Worm (Caenorhabditis elegans) whole organism, midembryonic: ENCODE results near the gene clec-142.

ENCODE experiments used
- T22C8.4 ChIP-seq: fragments of 200-800 bp; sonication (Bioruptor generic); IDR thresholded peaks from 2 replicates; pipeline ENCODE4 v1.3.6; 2022; ENCODE audit warnings: missing genetic modification characterization, missing compliant biosample characterization
- cog-1 ChIP-seq: sonication (generic microtip); optimal IDR thresholded peaks from 2 replicates; lab custom pipeline; 2016; ENCODE audit warnings: missing genetic modification characterization, missing compliant biosample characterization
- flt-1 ChIP-seq: fragments of 200-800 bp; sonication (Bioruptor generic); IDR thresholded peaks from 2 replicates; pipeline ENCODE4 v1.3.6; 2022; ENCODE audit warnings: missing genetic modification characterization, missing compliant biosample characterization
- klf-2 ChIP-seq: fragments of 200-800 bp; sonication (Bioruptor generic); conservative IDR thresholded peaks from 2 replicates; pipeline ENCODE4 v1.3.6; 2022; ENCODE audit warnings: missing genetic modification reagents, missing genetic modification characterization, missing compliant biosample characterization
- med-1 ChIP-seq: sonication (generic microtip); optimal IDR thresholded peaks from 2 replicates; lab custom pipeline; 2017; ENCODE audit warnings: missing genetic modification characterization, mild to moderate bottlenecking, missing compliant biosample characterization, antibody characterized with exemption, missing genetic modification reagents; ENCODE audit not compliant: insufficient read depth
- ref-1 ChIP-seq: fragments of 200-800 bp; sonication (Bioruptor generic); conservative IDR thresholded peaks from 2 replicates; pipeline ENCODE4 v1.3.6; 2022; ENCODE audit warnings: missing genetic modification reagents, missing genetic modification characterization, missing compliant biosample characterization
- tab-1 ChIP-seq: fragments of 200-800 bp; sonication (Bioruptor generic); IDR thresholded peaks from 2 replicates; pipeline ENCODE4 v1.3.6; 2022; ENCODE audit warnings: missing genetic modification characterization, missing compliant biosample characterization
- ztf-23 ChIP-seq: fragments of 200-800 bp; sonication (Bioruptor generic); IDR thresholded peaks from 2 replicates; pipeline ENCODE4 v1.3.6; 2022; ENCODE audit warnings: missing genetic modification reagents, missing genetic modification characterization, missing compliant biosample characterization
- ztf-29 ChIP-seq: fragments of 200-800 bp; sonication (Bioruptor generic); IDR thresholded peaks from 2 replicates; pipeline ENCODE4 v1.3.6; 2022; ENCODE audit warnings: missing genetic modification reagents, missing genetic modification characterization, missing compliant biosample characterization

clec-142 gene

ce11 chrII:8278415-8278814 lies at the start of gene clec-142, which contains the start of gene mrpl-10:
Gene clec-142 (plus strand): TSS chrII:8278678.
Gene mrpl-10 (minus strand): TSS chrII:8278515.
- TF ChIP-seq ztf-29 (no peak), cog-1 (tag; lab: Kevin White, UChicago) (no peak), med-1 (no peak), tab-1 (GFP tag; lab: Robert Waterston, UW) (no peak), klf-2 (GFP tag; lab: Robert Waterston, UW) (no peak), flt-1 (GFP tag; lab: Robert Waterston, UW) (no peak), T22C8.4 (no peak), ztf-23 (GFP tag; lab: Robert Waterston, UW) (no peak), ref-1 (GFP tag; lab: Robert Waterston, UW) (no peak)

ce11 chrII:8230976-8231375 lies 47.5 kb upstream of the clec-142 start, which contains the start of gene M110.9:
Gene M110.9 (plus strand): TSS chrII:8231276.
- no peak for TF ChIP-seq flt-1 (GFP tag; lab: Robert Waterston, UW)
- no peak for TF ChIP-seq T22C8.4
- no peak for TF ChIP-seq ref-1 (GFP tag; lab: Robert Waterston, UW)
- TF ChIP-seq tab-1 (GFP tag; lab: Robert Waterston, UW), result no peak
- TF ChIP-seq ztf-29, result no peak
- TF ChIP-seq klf-2 (GFP tag; lab: Robert Waterston, UW), result no peak
- no peak for TF ChIP-seq cog-1 (tag; lab: Kevin White, UChicago)
- no peak for TF ChIP-seq med-1
- no peak for TF ChIP-seq ztf-23 (GFP tag; lab: Robert Waterston, UW)

- no peak for TF ChIP-seq med-1
- TF ChIP-seq ztf-29, result no peak
- no peak for TF ChIP-seq cog-1 (tag; lab: Kevin White, UChicago)
- TF ChIP-seq tab-1 (GFP tag; lab: Robert Waterston, UW), result no peak
- no peak for TF ChIP-seq ztf-23 (GFP tag; lab: Robert Waterston, UW)
- no peak for TF ChIP-seq klf-2 (GFP tag; lab: Robert Waterston, UW)
- TF ChIP-seq ref-1 (GFP tag; lab: Robert Waterston, UW), result no peak
- no peak for TF ChIP-seq T22C8.4
- TF ChIP-seq flt-1 (GFP tag; lab: Robert Waterston, UW), result no peak
These were observed 46.0 kb upstream of the clec-142 start, which contains the start of gene M110.7 for ce11 chrII:8232489-8232888. Gene M110.7 (plus strand): TSS chrII:8232789.

ce11 chrII:8238155-8238554 lies 40.3 kb upstream of the clec-142 start, which contains the start of gene nlp-5:
Gene nlp-5 (plus strand): TSS chrII:8238455.
- TF ChIP-seq tab-1 (GFP tag; lab: Robert Waterston, UW), result no peak
- TF ChIP-seq ref-1 (GFP tag; lab: Robert Waterston, UW), result no peak
- TF ChIP-seq ztf-23 (GFP tag; lab: Robert Waterston, UW), result no peak
- TF ChIP-seq med-1, result no peak
- TF ChIP-seq cog-1 (tag; lab: Kevin White, UChicago), result no peak
- TF ChIP-seq ztf-29, result no peak
- TF ChIP-seq klf-2 (GFP tag; lab: Robert Waterston, UW), result no peak
- no peak for TF ChIP-seq flt-1 (GFP tag; lab: Robert Waterston, UW)
- no peak for TF ChIP-seq T22C8.4

ce11 chrII:8246476-8246875 lies 32.0 kb upstream of the clec-142 start, which contains the start of gene F35C11.3:
Gene F35C11.3 (plus strand): TSS chrII:8246776.
- TF ChIP-seq klf-2 (GFP tag; lab: Robert Waterston, UW), result no peak
- TF ChIP-seq T22C8.4, result no peak
- TF ChIP-seq ztf-29, result no peak
- no peak for TF ChIP-seq flt-1 (GFP tag; lab: Robert Waterston, UW)
- no peak for TF ChIP-seq cog-1 (tag; lab: Kevin White, UChicago)
- TF ChIP-seq med-1, result no peak
- no peak for TF ChIP-seq ref-1 (GFP tag; lab: Robert Waterston, UW)
- TF ChIP-seq tab-1 (GFP tag; lab: Robert Waterston, UW), result no peak
- no peak for TF ChIP-seq ztf-23 (GFP tag; lab: Robert Waterston, UW)

ce11 chrII:8248745-8249144 lies 29.7 kb upstream of the clec-142 start, which contains the start of the genes F35C11.2 and F35C11.4:
Gene F35C11.2 (minus strand): TSS chrII:8248834.
Gene F35C11.4 (plus strand): TSS chrII:8249004.
- TF ChIP-seq cog-1 (tag; lab: Kevin White, UChicago) (no peak), tab-1 (GFP tag; lab: Robert Waterston, UW) (no peak), flt-1 (GFP tag; lab: Robert Waterston, UW) (no peak)

- TF ChIP-seq T22C8.4 (no peak), klf-2 (GFP tag; lab: Robert Waterston, UW) (no peak), ztf-23 (GFP tag; lab: Robert Waterston, UW) (no peak), ref-1 (GFP tag; lab: Robert Waterston, UW) (no peak), cog-1 (tag; lab: Kevin White, UChicago) (no peak), ztf-29 (no peak), flt-1 (GFP tag; lab: Robert Waterston, UW) (no peak), tab-1 (GFP tag; lab: Robert Waterston, UW) (no peak), med-1 (no peak)
These were observed 28.8 kb upstream of the clec-142 start for ce11 chrII:8249710-8250109.

- no peak for TF ChIP-seq cog-1 (tag; lab: Kevin White, UChicago)
- TF ChIP-seq flt-1 (GFP tag; lab: Robert Waterston, UW), result no peak
- TF ChIP-seq med-1, result no peak
- no peak for TF ChIP-seq ztf-23 (GFP tag; lab: Robert Waterston, UW)
- TF ChIP-seq ref-1 (GFP tag; lab: Robert Waterston, UW), result no peak
- TF ChIP-seq T22C8.4, result no peak
- TF ChIP-seq tab-1 (GFP tag; lab: Robert Waterston, UW), result no peak
- TF ChIP-seq klf-2 (GFP tag; lab: Robert Waterston, UW), result no peak
- no peak for TF ChIP-seq ztf-29
These were observed 25.2 kb upstream of the clec-142 start, which contains the start of gene F35C11.5 for ce11 chrII:8253160-8253793. Gene F35C11.5 (plus strand): TSS chrII:8253743.

ce11 chrII:8256013-8256412 lies 22.5 kb upstream of the clec-142 start, which contains the start of gene F35C11.7:
Gene F35C11.7 (plus strand): TSS chrII:8256313.
- TF ChIP-seq T22C8.4 (no peak), med-1 (no peak), cog-1 (tag; lab: Kevin White, UChicago) (no peak), ztf-23 (GFP tag; lab: Robert Waterston, UW) (no peak), ref-1 (GFP tag; lab: Robert Waterston, UW) (no peak), ztf-29 (no peak), klf-2 (GFP tag; lab: Robert Waterston, UW) (no peak), flt-1 (GFP tag; lab: Robert Waterston, UW) (no peak), tab-1 (GFP tag; lab: Robert Waterston, UW) (no peak)
